Worm (Caenorhabditis elegans): ENCODE results near the gene pqn-80.
A peak's percentile ranks its signal among the peaks of the same experiment; 100 is the strongest.

The pqn-80 gene

DNA sequence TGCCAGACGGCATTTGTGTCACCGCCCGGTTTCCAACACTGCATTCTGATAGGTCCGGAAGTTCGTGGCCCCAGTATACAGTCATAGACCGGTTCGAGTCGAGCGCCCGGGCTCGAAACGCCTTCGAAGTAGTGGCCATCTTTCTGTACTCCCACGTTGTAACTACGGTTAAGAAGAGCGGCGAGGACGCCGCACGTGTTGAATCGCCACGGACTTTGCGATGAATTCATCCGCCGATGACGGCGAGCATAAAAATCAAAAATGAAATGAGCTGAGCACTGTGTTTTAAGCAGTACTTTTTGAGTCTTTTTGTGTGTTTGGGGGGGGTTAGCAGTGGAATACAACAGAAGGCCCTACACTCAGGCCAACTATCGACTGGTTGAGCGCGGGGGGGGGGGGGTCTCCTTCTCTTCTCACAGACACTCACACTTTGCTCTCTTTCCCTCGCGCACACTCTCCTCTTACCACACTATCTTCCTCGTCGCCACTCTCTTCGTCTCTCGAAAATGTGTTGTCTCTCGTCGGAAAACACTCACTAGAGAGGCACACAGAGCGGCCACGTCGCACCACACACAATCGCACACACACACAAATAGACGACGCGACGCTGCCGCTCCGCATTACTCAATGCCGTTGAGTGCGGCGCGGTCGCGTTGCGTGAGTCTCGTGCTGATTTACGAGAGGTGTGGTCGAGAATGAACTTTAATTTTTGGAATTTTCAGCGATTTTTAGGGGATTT is 18.0 kb upstream of the pqn-80 start, which contains the start of gene epc-1 (continued):
- peak; percentile 31 for TF ChIP-seq sptf-2 (GFP tag; optimal IDR thresholded peaks at IDR 0.05)
- TF ChIP-seq ccch-3 (GFP tag; optimal IDR thresholded peaks at IDR 0.05), result no peak
- TF ChIP-seq rcor-1 (GFP tag; IDR thresholded peaks at IDR 0.05), result peak; percentile 87
- peak; percentile 93 for TF ChIP-seq atf-7 (tag; optimal IDR thresholded peaks at IDR 0.05)
- TF ChIP-seq madf-6 (GFP tag; IDR thresholded peaks at IDR 0.05), result peak; percentile 81
- no peak for TF ChIP-seq mxl-1 (tag; optimal IDR thresholded peaks at IDR 0.05)
- peak; percentile 90 for TF ChIP-seq snpc-3.4 (tag; optimal IDR thresholded peaks at IDR 0.05)
- TF ChIP-seq Y53F4B.3 (GFP tag; IDR thresholded peaks at IDR 0.05), result no peak
- TF ChIP-seq ama-1 (optimal IDR thresholded peaks at IDR 0.05), result peak; percentile 94
- TF ChIP-seq ama-1 (GFP tag; optimal IDR thresholded peaks at IDR 0.05), result peak in 1 of 2 experiments; percentile 5
- TF ChIP-seq dpff-1 (tag; optimal IDR thresholded peaks at IDR 0.05), result no peak
- TF ChIP-seq F55B11.4 (tag; optimal IDR thresholded peaks at IDR 0.05; ENCODE audit: borderline replicate concordance, insufficient read depth), result no peak
- peak; percentile 43 for TF ChIP-seq hrde-1 (tag; optimal IDR thresholded peaks at IDR 0.05; ENCODE audit: borderline replicate concordance)
- TF ChIP-seq Y56A3A.18 (GFP tag; IDR thresholded peaks at IDR 0.05), result peak; percentile 60; the same call in 1 of the 2 replicates
- TF ChIP-seq fkh-3 (tag; optimal IDR thresholded peaks at IDR 0.05), result no peak
- no peak for TF ChIP-seq T26A5.8 (tag; optimal IDR thresholded peaks at IDR 0.05)
- peak in 1 of 3 experiments; percentile 67 for TF ChIP-seq lin-35 (GFP tag; optimal IDR thresholded peaks at IDR 0.05)
- peak; percentile 68 for TF ChIP-seq him-1 (tag; optimal IDR thresholded peaks at IDR 0.05)
- 0 out of 2 replicates have a peak, but pooled peaks have one; percentile 36 for TF ChIP-seq F37B4.10 (GFP tag; IDR thresholded peaks at IDR 0.05)
- TF ChIP-seq egrh-3 (GFP tag; IDR thresholded peaks at IDR 0.05), result peak; percentile 95
- TF ChIP-seq madf-8 (GFP tag; conservative IDR thresholded peaks at IDR 0.05), result peak; percentile 45
- TF ChIP-seq ztf-6 (GFP tag; IDR thresholded peaks at IDR 0.05), result no peak
- peak; percentile 59 for TF ChIP-seq ZK185.1 (tag; optimal IDR thresholded peaks at IDR 0.05; ENCODE audit: poor library complexity, severe bottlenecking)
- no peak for TF ChIP-seq cebp-2 (GFP tag; IDR thresholded peaks at IDR 0.05)
- peak; percentile 73 for TF ChIP-seq tbp1 (GFP tag; optimal IDR thresholded peaks at IDR 0.05)
- TF ChIP-seq ets-4 (GFP tag; optimal IDR thresholded peaks at IDR 0.05), result peak; percentile 66
- peak; percentile 97 for TF ChIP-seq dox-1 (GFP tag; IDR thresholded peaks at IDR 0.05)
- TF ChIP-seq sdz-38 (tag; optimal IDR thresholded peaks at IDR 0.05), result no peak
- peak; percentile 83 for TF ChIP-seq ztf-26 (tag; optimal IDR thresholded peaks at IDR 0.05)
- TF ChIP-seq hsf-1 (GFP tag; IDR thresholded peaks at IDR 0.05), result peak; percentile 68; the same call in 1 of the 2 replicates
- peak; percentile 94 for TF ChIP-seq nfyb-1 (GFP tag; IDR thresholded peaks at IDR 0.05)
- peak; percentile 81 for TF ChIP-seq Y79H2A.3 (GFP tag; conservative IDR thresholded peaks at IDR 0.05)
- TF ChIP-seq egl-44 (GFP tag; IDR thresholded peaks at IDR 0.05), result peak; percentile 73
- TF ChIP-seq F33H1.4 (GFP tag; IDR thresholded peaks at IDR 0.05), result peak; percentile 72
- no peak for TF ChIP-seq hlh-26 (GFP tag; conservative IDR thresholded peaks at IDR 0.05)
- TF ChIP-seq lsy-27 (tag; optimal IDR thresholded peaks at IDR 0.05; ENCODE audit: borderline replicate concordance, insufficient read depth), result peak; percentile 35
- TF ChIP-seq bed-1 (GFP tag; IDR thresholded peaks at IDR 0.05), result no peak
- no peak; the same call in 1 of the 2 replicates for TF ChIP-seq attf-6 (GFP tag; IDR thresholded peaks at IDR 0.05)
- TF ChIP-seq C06A6.2 (GFP tag; conservative IDR thresholded peaks at IDR 0.05), result peak; percentile 50; the same call in 1 of the 2 replicates
- 0 out of 2 replicates have a peak, but pooled peaks have one; percentile 16 for TF ChIP-seq bed-2 (GFP tag; IDR thresholded peaks at IDR 0.05)
- TF ChIP-seq dpl-1 (GFP tag; optimal IDR thresholded peaks at IDR 0.05), result peak; percentile 48
- peak; percentile 17 for TF ChIP-seq ztf-3 (GFP tag; optimal IDR thresholded peaks at IDR 0.05)
- TF ChIP-seq F39B2.1 (GFP tag; IDR thresholded peaks at IDR 0.05), result no peak
- TF ChIP-seq ceh-79 (tag; optimal IDR thresholded peaks at IDR 0.05), result peak; percentile 23
- no peak for TF ChIP-seq lag-1 (GFP tag; IDR thresholded peaks at IDR 0.05)
- no peak for TF ChIP-seq hlh-12 (tag; optimal IDR thresholded peaks at IDR 0.05)
- peak; percentile 93 for TF ChIP-seq pbrm-1 (GFP tag; IDR thresholded peaks at IDR 0.05)
- peak; percentile 97 for TF ChIP-seq athp-1 (tag; optimal IDR thresholded peaks at IDR 0.05)

All from whole organism, young adult.